Worm (Caenorhabditis elegans) whole organism, L4 larva: ENCODE measurements around the gene T23F2.5.

ENCODE experiments used
- F44E2.7 ChIP-seq: fragments of 200-800 bp; sonication (Bioruptor generic); IDR thresholded peaks from 2 replicates; pipeline ENCODE4 v2.1.2; 2022; ENCODE audit warnings: missing genetic modification characterization, missing compliant biosample characterization
- F49E8.2 ChIP-seq: sonication (generic microtip); optimal IDR thresholded peaks from 2 replicates; lab custom pipeline; 2016; ENCODE audit warnings: missing compliant biosample characterization, mild to moderate bottlenecking, missing genetic modification characterization, borderline replicate concordance
- T20F7.1 ChIP-seq: fragments of 200-800 bp; sonication (Bioruptor generic); optimal IDR thresholded peaks from 2 replicates; lab custom pipeline; 2018; ENCODE audit warnings: mild to moderate bottlenecking, missing genetic modification characterization, missing compliant biosample characterization
- T26A8.4 ChIP-seq: fragments of 200-800 bp; sonication (Bioruptor generic); IDR thresholded peaks from 2 replicates; pipeline ENCODE4 v1.3.6; 2022; ENCODE audit warnings: missing genetic modification characterization, missing compliant biosample characterization
- Y75B8A.6 ChIP-seq: fragments of 200-800 bp; sonication (Bioruptor generic); IDR thresholded peaks from 2 replicates; pipeline ENCODE4 v1.3.6; 2022; ENCODE audit warnings: missing genetic modification reagents, missing genetic modification characterization, missing compliant biosample characterization
- ZK337.2 ChIP-seq: fragments of 200-800 bp; sonication (Bioruptor generic); IDR thresholded peaks from 2 replicates; pipeline ENCODE4 v1.3.6; 2022; ENCODE audit warnings: missing genetic modification reagents, missing genetic modification characterization, missing compliant biosample characterization
- ama-1 ChIP-seq: fragments of 150-350 bp; optimal IDR thresholded peaks from 2 replicates; lab custom pipeline; 2014; ENCODE audit warnings: inconsistent platforms, mixed read lengths
- arid-1 ChIP-seq: fragments of 200-800 bp; sonication (Bioruptor generic); conservative IDR thresholded peaks from 2 replicates; pipeline ENCODE4 v1.3.6; 2022; ENCODE audit warnings: missing genetic modification reagents, missing genetic modification characterization, missing compliant biosample characterization
- attf-4 ChIP-seq: sonication (generic microtip); optimal IDR thresholded peaks from 3 replicates; lab custom pipeline; 2017; ENCODE audit warnings: missing biosample characterization, missing genetic modification characterization
- ceh-62 ChIP-seq: sonication (generic microtip); optimal IDR thresholded peaks from 2 replicates; lab custom pipeline; 2017; ENCODE audit warnings: missing biosample characterization, missing genetic modification characterization
- ces-1 ChIP-seq: fragments of 150-350 bp; sonication (generic microtip); optimal IDR thresholded peaks from 4 replicates; lab custom pipeline; 2014; ENCODE audit warnings: missing biosample characterization, missing genetic modification reagents, missing genetic modification characterization
- cey-2 ChIP-seq: sonication (generic microtip); optimal IDR thresholded peaks from 3 replicates; lab custom pipeline; 2017; ENCODE audit warnings: missing genetic modification characterization, mild to moderate bottlenecking, missing compliant biosample characterization, antibody characterized with exemption, borderline replicate concordance; ENCODE audit not compliant: insufficient read depth
- daf-16 ChIP-seq, 3 experiments: sonication (generic microtip); optimal IDR thresholded peaks; 2 replicates each; lab custom pipeline; 2016 to 2017; ENCODE audit warnings: missing genetic modification characterization in 3 of 3, missing genetic modification reagents in 3 of 3, mild to moderate bottlenecking in 2 of 3, missing compliant biosample characterization in 2 of 3, missing biosample characterization in 1 of 3, moderate library complexity in 1 of 3
- dmd-6 ChIP-seq: fragments of 200-800 bp; sonication (Bioruptor generic); IDR thresholded peaks from 2 replicates; pipeline ENCODE4 v1.3.6; 2022; ENCODE audit warnings: missing genetic modification reagents, missing genetic modification characterization, missing compliant biosample characterization
- dmd-9 ChIP-seq: fragments of 200-800 bp; sonication (Bioruptor generic); IDR thresholded peaks from 2 replicates; pipeline ENCODE4 v1.3.6; 2022; ENCODE audit warnings: missing genetic modification reagents, missing genetic modification characterization, missing compliant biosample characterization
- duxl-1 ChIP-seq: sonication (generic microtip); optimal IDR thresholded peaks from 2 replicates; lab custom pipeline; 2016; ENCODE audit warnings: mild to moderate bottlenecking, missing genetic modification characterization, moderate library complexity, missing compliant biosample characterization; ENCODE audit not compliant: poor library complexity
- dve-1 ChIP-seq: sonication (generic microtip); optimal IDR thresholded peaks from 2 replicates; lab custom pipeline; 2017; ENCODE audit warnings: antibody characterized with exemption, mild to moderate bottlenecking, missing genetic modification characterization, missing compliant biosample characterization; ENCODE audit not compliant: insufficient read depth
- egl-27 ChIP-seq: sonication (generic microtip); optimal IDR thresholded peaks from 3 replicates; lab custom pipeline; 2017; ENCODE audit warnings: missing biosample characterization, missing genetic modification reagents, missing genetic modification characterization
- fos-1 ChIP-seq: fragments of 150-350 bp; optimal IDR thresholded peaks from 2 replicates; lab custom pipeline; 2014; ENCODE audit warnings: missing biosample characterization, missing genetic modification characterization
- hlh-11 ChIP-seq: fragments of 200-800 bp; sonication (Bioruptor generic); optimal IDR thresholded peaks from 2 replicates; lab custom pipeline; 2018; ENCODE audit warnings: mild to moderate bottlenecking, missing genetic modification characterization, missing compliant biosample characterization
- hmg-1.1 ChIP-seq: fragments of 200-800 bp; sonication (Bioruptor generic); IDR thresholded peaks from 2 replicates; pipeline ENCODE4 v1.3.6; 2022; ENCODE audit warnings: missing genetic modification reagents, missing genetic modification characterization, missing compliant biosample characterization
- lin-29 ChIP-seq: fragments of 200-800 bp; sonication (Bioruptor generic); IDR thresholded peaks from 2 replicates; pipeline ENCODE4 v1.3.6; 2022; ENCODE audit warnings: missing genetic modification reagents, missing genetic modification characterization, missing compliant biosample characterization
- lsy-2 ChIP-seq, 2 experiments: fragments of 150-350 bp in 1 of 2; sonication (generic microtip) in 1 of 2; optimal IDR thresholded peaks; 2 replicates each; lab custom pipeline; 2014 to 2017; ENCODE audit warnings: missing biosample characterization in 2 of 2, missing genetic modification characterization in 2 of 2
- mdl-1 ChIP-seq, 2 experiments: fragments of 150-350 bp in 1 of 2; sonication (generic microtip) in 1 of 2; optimal IDR thresholded peaks; 2 replicates each; lab custom pipeline; 2014 to 2017; ENCODE audit warnings: missing biosample characterization in 2 of 2, missing genetic modification characterization in 2 of 2
- nhr-11 ChIP-seq: fragments of 150-350 bp; optimal IDR thresholded peaks from 2 replicates; lab custom pipeline; 2014; ENCODE audit warnings: missing biosample characterization, missing genetic modification characterization
- nhr-28 ChIP-seq: fragments of 150-350 bp; optimal IDR thresholded peaks from 2 replicates; lab custom pipeline; 2014; ENCODE audit warnings: missing biosample characterization, missing genetic modification characterization
- nhr-41 ChIP-seq: fragments of 200-800 bp; sonication (Bioruptor generic); IDR thresholded peaks from 2 replicates; pipeline ENCODE4 v1.3.6; 2022; ENCODE audit warnings: missing genetic modification reagents, missing genetic modification characterization, missing compliant biosample characterization
- nhr-77 ChIP-seq: fragments of 150-350 bp; optimal IDR thresholded peaks from 2 replicates; lab custom pipeline; 2014; ENCODE audit warnings: missing biosample characterization, missing genetic modification characterization
- php-3 ChIP-seq: fragments of 200-800 bp; sonication (Bioruptor generic); IDR thresholded peaks from 2 replicates; pipeline ENCODE4 v1.3.6; 2022; ENCODE audit warnings: missing genetic modification reagents, missing genetic modification characterization, missing compliant biosample characterization
- pqm-1 ChIP-seq: sonication (generic microtip); optimal IDR thresholded peaks from 2 replicates; lab custom pipeline; 2017; ENCODE audit warnings: missing biosample characterization, missing genetic modification characterization
- set-16 ChIP-seq: fragments of 200-800 bp; sonication (Bioruptor generic); IDR thresholded peaks from 2 replicates; pipeline ENCODE4 v1.3.6; 2022; ENCODE audit warnings: missing genetic modification reagents, missing genetic modification characterization, missing compliant biosample characterization
- skn-1 ChIP-seq: fragments of 150-350 bp; optimal IDR thresholded peaks from 2 replicates; lab custom pipeline; 2014; ENCODE audit warnings: missing biosample characterization, missing genetic modification characterization
- snpc-4 ChIP-seq: fragments of 150-350 bp; optimal IDR thresholded peaks from 2 replicates; lab custom pipeline; 2014; ENCODE audit warnings: missing biosample characterization, missing genetic modification characterization
- tra-1 ChIP-seq: fragments of 200-800 bp; sonication (Bioruptor generic); IDR thresholded peaks from 2 replicates; pipeline ENCODE4 v1.3.6; 2022; ENCODE audit warnings: missing genetic modification reagents, missing genetic modification characterization, missing compliant biosample characterization
- unc-130 ChIP-seq: sonication (generic microtip); optimal IDR thresholded peaks from 2 replicates; lab custom pipeline; 2016; ENCODE audit warnings: missing genetic modification reagents, missing genetic modification characterization, missing compliant biosample characterization
- unc-62 ChIP-seq, 3 experiments: fragments of 150-350 bp in 1 of 3; sonication (generic microtip); optimal IDR thresholded peaks in 2 of 3; peaks in 1 of 3; 1 replicate in 1 of 3; 2 replicates in 2 of 3; lab custom pipeline; 2014 to 2017; ENCODE audit warnings: missing biosample characterization in 3 of 3, missing genetic modification characterization in 3 of 3, missing genetic modification reagents in 3 of 3, missing genotype in 1 of 3
- zag-1 ChIP-seq: fragments of 150-350 bp; optimal IDR thresholded peaks from 2 replicates; lab custom pipeline; 2014; ENCODE audit warnings: missing biosample characterization, missing genetic modification characterization
- zfp-2 ChIP-seq: sonication (generic microtip); optimal IDR thresholded peaks from 2 replicates; lab custom pipeline; 2016; ENCODE audit warnings: mild to moderate bottlenecking, missing genetic modification characterization, missing compliant biosample characterization
- zip-2 ChIP-seq: fragments of 150-350 bp; optimal IDR thresholded peaks from 2 replicates; lab custom pipeline; 2014; ENCODE audit warnings: missing biosample characterization, missing genetic modification characterization

T23F2.5 gene

DNA sequence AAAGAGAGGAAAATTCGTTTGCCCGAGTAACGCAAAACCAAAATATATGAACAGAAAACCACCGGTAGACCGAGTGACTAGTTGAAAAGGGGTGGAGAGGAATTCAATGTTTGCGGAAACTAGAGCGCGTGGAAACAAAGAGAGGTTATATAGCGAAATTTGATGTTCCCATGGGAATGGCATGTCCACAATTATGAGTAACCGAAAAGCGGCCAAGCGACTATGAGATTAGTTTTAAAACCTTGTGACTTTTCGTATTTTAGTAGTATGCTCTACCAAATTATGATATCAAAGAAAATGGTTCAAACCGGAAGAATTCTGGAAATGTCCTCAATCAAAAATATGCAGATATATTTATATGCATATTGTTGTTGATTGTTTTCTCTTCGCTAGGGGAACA, 4.3 kb downstream of the T23F2.5 start:
- TF ChIP-seq zag-1 (tag; lab: Kevin White, UChicago), result no peak
- TF ChIP-seq lsy-2 (tag; optimal IDR thresholded peaks at IDR 0.05; lab: Kevin White, UChicago), result no peak
- TF ChIP-seq php-3 (GFP tag; lab: Robert Waterston, UW), result no peak
- TF ChIP-seq dmd-6 (GFP tag; lab: Robert Waterston, UW), result no peak
- TF ChIP-seq ceh-62 (tag; lab: Kevin White, UChicago), result no peak
- TF ChIP-seq ama-1 (lab: Kevin White, UChicago), result no peak
- TF ChIP-seq Y75B8A.6 (GFP tag; lab: Robert Waterston, UW), result no peak
- TF ChIP-seq ZK337.2 (GFP tag; lab: Robert Waterston, UW), result no peak
- TF ChIP-seq nhr-77 (tag; lab: Kevin White, UChicago), result no peak
- TF ChIP-seq tra-1, result no peak
- TF ChIP-seq arid-1 (GFP tag; lab: Robert Waterston, UW), result no peak
- no peak for TF ChIP-seq T20F7.1 (GFP tag; lab: Kevin White, UChicago)

DNA sequence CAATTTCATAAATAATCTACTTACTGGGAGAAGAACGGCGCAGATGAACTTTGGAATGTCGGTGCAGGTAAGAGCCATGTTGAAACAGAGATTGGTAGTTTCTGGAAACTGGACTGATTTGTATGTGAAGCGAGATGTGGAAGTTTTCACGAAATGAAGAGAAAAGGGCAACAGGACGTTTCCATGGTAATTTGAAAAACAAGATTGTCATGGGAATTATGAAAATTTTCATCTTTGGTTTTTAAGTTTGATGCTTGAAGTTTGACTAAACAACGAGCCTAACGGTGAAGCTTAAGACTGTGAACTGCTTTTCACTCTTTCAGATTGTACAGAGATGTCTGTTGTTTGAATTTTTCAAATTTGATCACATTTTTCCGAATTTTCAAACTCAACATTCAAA, 4.7 kb downstream of the T23F2.5 start, which contains the start of gene T23F2.3:
Gene T23F2.3 (minus strand): TSS at position 101 of the 400 bp plus-strand sequence.
- TF ChIP-seq nhr-41 (no peak), dmd-9 (GFP tag; lab: Robert Waterston, UW) (no peak), zip-2 (tag; lab: Kevin White, UChicago) (no peak), F44E2.7 (no peak), ces-1 (GFP tag; lab: Kevin White, UChicago) (no peak), cey-2 (tag; lab: Kevin White, UChicago) (no peak), zfp-2 (no peak), unc-130 (no peak), mdl-1 (tag; optimal IDR thresholded peaks at IDR 0.05; lab: Kevin White, UChicago) (no peak), fos-1 (tag; lab: Kevin White, UChicago) (no peak), hmg-1.1 (GFP tag; lab: Robert Waterston, UW) (no peak), skn-1 (tag; lab: Kevin White, UChicago) (no peak), pqm-1 (tag; lab: Kevin White, UChicago) (no peak), egl-27 (tag; lab: Kevin White, UChicago) (no peak), attf-4 (no peak), nhr-11 (tag; lab: Kevin White, UChicago) (no peak)

DNA sequence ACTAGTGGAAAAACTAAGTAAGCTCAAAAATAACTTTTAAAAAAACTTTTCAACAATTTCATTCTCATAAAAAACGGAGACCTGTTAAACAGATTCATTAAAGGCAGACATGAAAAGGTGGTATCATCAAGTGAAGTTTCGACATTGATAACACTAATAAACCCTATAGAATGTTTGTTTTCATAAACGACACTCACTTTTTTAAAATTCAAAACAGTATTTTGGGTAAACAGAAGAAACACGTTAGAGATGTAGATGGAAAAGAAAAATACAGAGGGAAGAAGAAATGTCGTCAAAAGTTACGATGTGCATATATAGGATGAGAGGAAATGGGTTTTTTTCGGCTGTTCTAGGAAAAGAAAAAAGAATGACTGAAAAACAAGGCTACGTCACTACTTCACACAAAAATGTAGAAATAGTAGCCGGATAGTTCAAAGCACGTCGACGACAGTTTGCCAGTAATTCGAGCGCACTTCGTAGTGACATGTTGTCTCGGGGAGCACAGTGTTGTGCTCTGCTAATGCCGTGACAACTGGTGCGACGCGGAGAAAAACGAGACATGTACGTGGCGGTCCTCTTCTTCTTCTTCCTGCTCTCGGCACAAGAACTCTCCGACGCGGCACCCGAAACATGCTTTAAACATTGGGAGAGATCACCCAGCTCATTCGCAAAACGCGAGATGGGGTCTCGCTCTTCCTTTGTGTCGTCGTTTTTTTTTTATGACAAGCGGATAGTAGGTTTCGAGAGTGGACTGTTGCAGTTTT, 7.7 kb downstream of the T23F2.5 start:
- TF ChIP-seq dve-1, result peak; percentile 50
- peak; percentile 28; the same call in 1 of the 2 replicates for TF ChIP-seq set-16
- TF ChIP-seq nhr-28 (tag; lab: Kevin White, UChicago), result peak; percentile 4
- TF ChIP-seq lin-29 (GFP tag; lab: Robert Waterston, UW), result no peak
- TF ChIP-seq T26A8.4 (GFP tag; lab: Robert Waterston, UW), result no peak
- TF ChIP-seq hlh-11, result peak; percentile 7
- TF ChIP-seq daf-16 (GFP tag; optimal IDR thresholded peaks at IDR 0.05; lab: Kevin White, UChicago), result peak in 1 of 2 experiments; percentile 13
- peak; percentile 97 for TF ChIP-seq daf-16 (tag; optimal IDR thresholded peaks at IDR 0.05; lab: Kevin White, UChicago)
- no peak for TF ChIP-seq duxl-1
- TF ChIP-seq F49E8.2, result no peak
- TF ChIP-seq snpc-4 (tag; lab: Kevin White, UChicago), result no peak
- no peak for TF ChIP-seq unc-62 (GFP tag; optimal IDR thresholded peaks at IDR 0.05 in 1 of 2; lab: Kevin White, UChicago)
- no peak for TF ChIP-seq unc-62 (tag; optimal IDR thresholded peaks at IDR 0.05; lab: Kevin White, UChicago)
- TF ChIP-seq, all 104 proteins: peak for 5
